Fruit fly (Drosophila melanogaster): ENCODE results near the gene CG12253.

The CG12253 gene

DNA sequence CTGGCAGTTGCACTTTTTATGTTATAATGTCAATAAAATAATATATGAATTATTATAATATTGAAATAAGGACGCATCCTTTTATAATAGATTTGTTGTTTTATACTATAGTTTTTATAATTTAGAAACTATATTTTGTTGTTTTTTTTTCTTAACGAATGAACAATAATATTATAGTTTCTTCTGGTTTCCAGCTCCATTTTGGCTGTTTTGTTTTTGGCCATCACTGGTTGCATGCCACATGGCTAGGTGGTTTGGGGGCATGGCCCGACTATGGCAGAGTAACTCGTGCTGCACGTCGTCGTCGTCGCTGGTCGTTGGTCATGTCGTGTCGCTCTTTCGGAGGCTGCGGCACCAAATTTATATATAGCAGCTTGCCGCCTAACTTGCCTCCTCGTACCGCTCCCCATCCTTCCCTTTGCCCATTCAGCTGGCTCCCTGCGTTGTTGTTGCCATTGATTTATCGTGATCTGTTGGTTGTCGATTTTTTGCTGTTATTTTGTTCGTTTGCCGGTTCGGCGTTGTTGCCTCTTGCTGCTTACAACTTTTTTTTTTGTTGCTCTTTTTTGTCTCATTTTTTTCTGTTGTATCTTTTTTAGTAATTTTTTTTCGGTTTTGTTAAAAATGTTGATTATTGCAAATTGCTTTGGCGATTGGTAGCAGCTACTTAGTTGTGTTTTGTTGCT lies 44.8 kb downstream of the CG12253 start:
- TF ChIP-seq CG17801 (GFP tag; optimal IDR thresholded peaks at IDR 0.05; ENCODE audit: partially characterized antibody): no peak

DNA sequence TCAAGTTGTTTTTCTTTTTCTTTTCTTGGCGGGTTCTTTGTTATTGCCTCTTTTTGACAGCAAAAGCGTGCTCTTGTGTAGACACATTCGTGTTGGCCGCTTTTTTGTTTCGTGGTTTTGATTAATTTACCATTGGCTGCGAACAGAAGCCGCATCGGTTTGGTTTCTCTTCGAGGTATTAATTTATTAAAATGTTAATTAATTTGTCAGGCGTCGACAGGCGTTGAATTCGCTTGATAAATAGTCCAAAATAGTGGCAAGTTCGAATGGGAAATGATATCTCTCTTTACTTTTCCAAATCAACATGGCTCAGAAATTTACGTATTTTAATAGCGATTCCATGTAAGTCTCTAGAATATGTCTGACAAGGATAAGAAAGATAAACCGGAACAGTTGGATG lies 46.9 kb downstream of the CG12253 start, which contains the start of gene CG18666:
CG18666 (plus strand) TSS at position 301 of the 400 bp plus-strand sequence.
- TF ChIP-seq CG17801 (GFP tag; optimal IDR thresholded peaks at IDR 0.05; ENCODE audit: partially characterized antibody): peak; percentile 20

DNA sequence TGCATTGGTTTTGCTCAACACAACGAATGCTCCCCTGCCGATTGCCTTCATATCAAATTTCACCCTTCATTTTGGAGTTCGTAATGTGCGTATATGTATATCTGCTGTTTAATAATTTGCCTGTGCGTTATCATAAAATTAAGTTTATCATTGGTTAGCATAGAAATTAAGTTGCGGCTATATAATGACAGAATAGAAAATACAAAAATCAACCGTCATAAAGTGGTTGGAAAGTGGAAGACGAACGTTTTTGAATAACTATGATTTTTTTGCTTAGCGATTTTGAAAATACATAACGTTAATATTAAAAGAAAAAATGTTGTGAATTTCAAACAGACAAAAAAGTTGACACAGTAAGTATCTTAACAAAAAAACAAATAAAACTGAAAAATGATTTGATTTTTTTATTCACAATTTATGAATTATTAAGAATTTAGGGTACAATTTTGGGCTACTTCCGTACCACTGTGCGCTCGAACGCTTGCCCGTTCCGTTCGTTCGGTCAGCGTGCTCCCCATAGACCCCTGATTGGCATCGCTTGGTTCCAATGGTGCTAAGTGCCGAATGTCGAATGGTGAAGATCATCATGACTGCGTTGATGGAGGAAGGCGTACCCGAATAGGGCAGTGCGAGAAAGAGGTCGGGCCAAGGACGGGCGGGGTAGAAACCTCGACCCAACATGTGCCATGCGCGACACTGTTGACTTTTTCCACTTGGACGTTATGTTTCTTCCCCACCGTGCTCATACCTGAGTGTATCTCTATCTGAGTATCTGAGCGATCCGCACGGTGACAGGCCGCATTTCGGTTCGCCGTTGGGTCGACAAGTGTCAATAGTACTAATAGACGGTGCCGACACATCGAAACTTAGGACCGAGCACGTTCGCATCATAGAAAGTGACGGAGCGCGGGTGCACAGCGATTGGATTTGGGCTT lies 50.2 kb downstream of the CG12253 start:
- no peak for TF ChIP-seq CG17801 (GFP tag; optimal IDR thresholded peaks at IDR 0.05; ENCODE audit: partially characterized antibody)
